Fruit fly (Drosophila melanogaster) whole organism, pupa: ENCODE data around the gene Eip75B.

Experiments used
- CG10348 ChIP-seq: fragments of 200-800 bp; sonication (Bioruptor generic); IDR thresholded peaks from 2 replicates; pipeline ENCODE4 v1.3.6; 2022; ENCODE audit warnings: missing biosample characterization, missing genetic modification characterization
- CG12605 ChIP-seq: fragments of 200-800 bp; sonication (Bioruptor generic); IDR thresholded peaks from 2 replicates; pipeline ENCODE4 v1.3.6; 2022; ENCODE audit warnings: missing biosample characterization, missing genetic modification characterization
- CG13204 ChIP-seq: fragments of 200-800 bp; sonication (Bioruptor generic); optimal IDR thresholded peaks from 2 replicates; lab custom pipeline; 2018; ENCODE audit warnings: missing biosample characterization, mild to moderate bottlenecking, missing genetic modification characterization, moderate library complexity
- CG14655 ChIP-seq: fragments of 200-800 bp; sonication (Bioruptor generic); optimal IDR thresholded peaks from 3 replicates; lab custom pipeline; 2017; ENCODE audit warnings: mild to moderate bottlenecking, missing biosample characterization, missing genetic modification reagents, missing genetic modification characterization
- CG15710 ChIP-seq: fragments of 200-800 bp; sonication (Bioruptor generic); optimal IDR thresholded peaks from 2 replicates; lab custom pipeline; 2018; ENCODE audit warnings: missing biosample characterization, mild to moderate bottlenecking, missing genetic modification characterization, moderate library complexity
- CG17806 ChIP-seq: fragments of 200-800 bp; sonication (Bioruptor generic); optimal IDR thresholded peaks from 2 replicates; lab custom pipeline; 2018; ENCODE audit warnings: missing biosample characterization, mild to moderate bottlenecking, missing genetic modification characterization, moderate library complexity
- CG32121 ChIP-seq: fragments of 200-800 bp; sonication (Bioruptor generic); IDR thresholded peaks from 2 replicates; pipeline ENCODE4 v1.3.6; 2022; ENCODE audit warnings: missing biosample characterization, missing genetic modification characterization
- CG34367 ChIP-seq: fragments of 200-800 bp; sonication (Bioruptor generic); optimal IDR thresholded peaks from 2 replicates; lab custom pipeline; 2018; ENCODE audit warnings: missing biosample characterization, mild to moderate bottlenecking, missing genetic modification characterization
- CG4496 ChIP-seq: fragments of 200-800 bp; sonication (Bioruptor generic); IDR thresholded peaks from 3 replicates; pipeline ENCODE4 v1.3.6; 2022; ENCODE audit warnings: missing biosample characterization, missing genetic modification characterization
- CG8159 ChIP-seq: fragments of 200-800 bp; sonication (Bioruptor generic); optimal IDR thresholded peaks from 3 replicates; lab custom pipeline; 2018; ENCODE audit warnings: missing biosample characterization, mild to moderate bottlenecking, missing genetic modification characterization, moderate library complexity
- CG8301 ChIP-seq: fragments of 200-800 bp; sonication (Bioruptor generic); optimal IDR thresholded peaks from 2 replicates; lab custom pipeline; 2018; ENCODE audit warnings: missing biosample characterization, mild to moderate bottlenecking, missing genetic modification characterization
- CG9948 ChIP-seq: fragments of 200-800 bp; sonication (Bioruptor generic); optimal IDR thresholded peaks from 2 replicates; lab custom pipeline; 2018; ENCODE audit warnings: missing biosample characterization, mild to moderate bottlenecking, missing genetic modification characterization, moderate library complexity
- D1 ChIP-seq: fragments of 200-800 bp; sonication (Bioruptor generic); optimal IDR thresholded peaks from 2 replicates; lab custom pipeline; 2018; ENCODE audit warnings: missing biosample characterization, mild to moderate bottlenecking, missing genetic modification characterization, moderate library complexity
- EcR ChIP-seq: fragments of 200-800 bp; sonication (Bioruptor generic); optimal IDR thresholded peaks from 3 replicates; lab custom pipeline; 2019; ENCODE audit warnings: missing biosample characterization, missing genetic modification characterization, mild to moderate bottlenecking, moderate library complexity, missing genetic modification reagents
- Ets98B ChIP-seq: fragments of 200-800 bp; sonication (Bioruptor generic); IDR thresholded peaks from 2 replicates; pipeline ENCODE4 v1.3.6; 2022; ENCODE audit warnings: missing biosample characterization, missing genetic modification characterization
- Pif1A ChIP-seq: fragments of 200-800 bp; sonication (Bioruptor generic); optimal IDR thresholded peaks from 3 replicates; lab custom pipeline; 2016; ENCODE audit warnings: missing biosample characterization, missing genetic modification characterization
- Pif1B ChIP-seq: fragments of 200-800 bp; sonication (Bioruptor generic); optimal IDR thresholded peaks from 3 replicates; lab custom pipeline; 2016; ENCODE audit warnings: missing biosample characterization, missing genetic modification characterization
- Snoo ChIP-seq: fragments of 200-800 bp; sonication (Bioruptor generic); optimal IDR thresholded peaks from 3 replicates; lab custom pipeline; 2017; ENCODE audit warnings: missing biosample characterization, mild to moderate bottlenecking, missing genetic modification characterization, inconsistent platforms
- fd96Ca ChIP-seq: fragments of 200-800 bp; sonication (Bioruptor generic); IDR thresholded peaks from 3 replicates; pipeline ENCODE4 v1.3.6; 2022; ENCODE audit warnings: missing biosample characterization, missing genetic modification characterization
- gl ChIP-seq: fragments of 200-800 bp; sonication (Bioruptor generic); optimal IDR thresholded peaks from 2 replicates; lab custom pipeline; 2018; ENCODE audit warnings: missing biosample characterization, mild to moderate bottlenecking, missing genetic modification characterization
- rn ChIP-seq: fragments of 200-800 bp; sonication (Bioruptor generic); IDR thresholded peaks from 2 replicates; pipeline ENCODE4 v1.3.6; 2022; ENCODE audit warnings: missing biosample characterization, missing genetic modification characterization

The Eip75B gene

dm6 chr3L:17991014-17991413, 73.5 kb downstream of the Eip75B start:
- TF ChIP-seq gl (tag; lab: Kevin White, UChicago) (no peak), EcR (peak; percentile 70), Pif1A (GFP tag; lab: Kevin White, UChicago) (no peak), rn (no peak)
- TF ChIP-seq, all 21 proteins: peak for 1

DNA sequence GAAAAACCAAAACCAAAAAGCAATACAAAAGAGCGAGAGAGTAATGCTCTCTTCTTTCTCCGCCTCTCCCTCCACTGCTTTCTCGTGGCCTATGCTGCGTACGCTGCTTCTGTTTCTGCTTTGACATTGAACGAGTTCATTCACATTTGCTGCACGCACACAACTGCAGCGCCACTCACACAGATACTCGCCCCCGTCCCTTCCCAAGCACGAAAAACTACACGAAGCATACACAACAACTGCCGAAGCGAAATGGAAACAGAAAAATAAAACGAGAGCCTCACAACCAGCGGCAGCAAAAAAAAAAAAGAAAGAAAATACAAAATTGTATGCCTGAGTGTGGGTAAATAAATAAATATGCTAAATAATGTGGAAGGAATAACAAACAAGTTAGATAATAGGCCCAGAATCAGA, 74.5 kb downstream of the Eip75B start:
- TF ChIP-seq CG10348 (GFP tag; lab: Robert Waterston, UW) (no peak), gl (tag; lab: Kevin White, UChicago) (peak; percentile 61), CG13204 (GFP tag; lab: Kevin White, UChicago) (peak; percentile 70), CG32121 (GFP tag; lab: Robert Waterston, UW) (peak; percentile 57; the same call in 1 of the 2 replicates), D1 (no peak), Pif1B (GFP tag; lab: Kevin White, UChicago) (no peak), CG14655 (GFP tag; lab: Kevin White, UChicago) (peak; percentile 36), CG15710 (tag; lab: Kevin White, UChicago) (peak; percentile 48), rn (no peak), fd96Ca (no peak; the same call in 2 of the 3 replicates), CG34367 (peak; percentile 22), Ets98B (peak; percentile 59; the same call in 1 of the 2 replicates), Snoo (tag; lab: Kevin White, UChicago) (no peak), CG4496 (GFP tag; lab: Robert Waterston, UW) (peak; percentile 64), CG12605 (GFP tag; lab: Robert Waterston, UW) (peak; percentile 74), Pif1A (GFP tag; lab: Kevin White, UChicago) (peak; percentile 50), CG17806 (tag; lab: Kevin White, UChicago) (peak; percentile 18), EcR (peak; percentile 100), CG8301 (tag; lab: Kevin White, UChicago) (no peak), CG9948 (tag; lab: Kevin White, UChicago) (no peak), CG8159 (tag; lab: Kevin White, UChicago) (peak; percentile 45)

DNA sequence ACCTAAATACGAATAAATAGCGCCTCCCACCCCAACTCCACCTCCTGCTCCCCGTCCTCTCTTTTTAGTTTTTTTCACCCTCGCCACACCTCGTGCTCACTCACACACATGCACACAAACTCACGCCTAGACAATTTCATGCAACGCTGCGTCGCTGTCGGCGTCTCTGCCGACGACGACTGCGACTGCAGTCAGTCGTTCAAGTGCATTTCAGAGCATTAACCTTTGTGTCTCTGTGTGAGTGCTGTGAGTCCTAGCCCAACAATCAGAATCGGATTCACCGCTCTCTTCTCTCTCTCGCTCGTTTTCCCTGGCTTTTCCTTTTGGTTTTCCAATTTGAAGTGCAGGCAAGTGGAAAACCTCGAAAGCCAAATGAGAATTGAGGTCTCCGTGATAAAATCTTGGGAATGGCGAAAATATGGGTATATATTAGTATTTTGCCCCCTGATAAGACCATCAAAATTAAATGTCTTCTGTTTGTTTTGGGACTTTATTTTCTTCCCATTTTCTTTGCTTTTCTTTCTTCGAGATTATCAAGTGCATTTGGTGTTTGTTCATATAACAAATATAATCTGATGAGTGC, 75.2 kb downstream of the Eip75B start:
- no peak for TF ChIP-seq D1
- TF ChIP-seq CG12605 (GFP tag; lab: Robert Waterston, UW): 0 out of 2 replicates have a peak, but pooled peaks have one; percentile 29
- TF ChIP-seq Pif1A (GFP tag; lab: Kevin White, UChicago): no peak
- no peak for TF ChIP-seq fd96Ca
- TF ChIP-seq CG8159 (tag; lab: Kevin White, UChicago): no peak
- TF ChIP-seq rn: no peak
- no peak for TF ChIP-seq Pif1B (GFP tag; lab: Kevin White, UChicago)
- no peak for TF ChIP-seq CG32121 (GFP tag; lab: Robert Waterston, UW)
- TF ChIP-seq CG15710 (tag; lab: Kevin White, UChicago): no peak
- TF ChIP-seq gl (tag; lab: Kevin White, UChicago): no peak
- TF ChIP-seq CG8301 (tag; lab: Kevin White, UChicago): no peak
- TF ChIP-seq CG4496 (GFP tag; lab: Robert Waterston, UW): 0 out of 3 replicates have a peak, but pooled peaks have one; percentile 22
- no peak for TF ChIP-seq CG9948 (tag; lab: Kevin White, UChicago)
- peak; percentile 15 for TF ChIP-seq CG13204 (GFP tag; lab: Kevin White, UChicago)
- TF ChIP-seq CG10348 (GFP tag; lab: Robert Waterston, UW): no peak
- peak; percentile 1 for TF ChIP-seq CG14655 (GFP tag; lab: Kevin White, UChicago)
- no peak for TF ChIP-seq Snoo (tag; lab: Kevin White, UChicago)
- peak; percentile 99 for TF ChIP-seq EcR
- no peak for TF ChIP-seq CG34367
- no peak for TF ChIP-seq CG17806 (tag; lab: Kevin White, UChicago)
- peak; percentile 33; the same call in 1 of the 2 replicates for TF ChIP-seq Ets98B

DNA sequence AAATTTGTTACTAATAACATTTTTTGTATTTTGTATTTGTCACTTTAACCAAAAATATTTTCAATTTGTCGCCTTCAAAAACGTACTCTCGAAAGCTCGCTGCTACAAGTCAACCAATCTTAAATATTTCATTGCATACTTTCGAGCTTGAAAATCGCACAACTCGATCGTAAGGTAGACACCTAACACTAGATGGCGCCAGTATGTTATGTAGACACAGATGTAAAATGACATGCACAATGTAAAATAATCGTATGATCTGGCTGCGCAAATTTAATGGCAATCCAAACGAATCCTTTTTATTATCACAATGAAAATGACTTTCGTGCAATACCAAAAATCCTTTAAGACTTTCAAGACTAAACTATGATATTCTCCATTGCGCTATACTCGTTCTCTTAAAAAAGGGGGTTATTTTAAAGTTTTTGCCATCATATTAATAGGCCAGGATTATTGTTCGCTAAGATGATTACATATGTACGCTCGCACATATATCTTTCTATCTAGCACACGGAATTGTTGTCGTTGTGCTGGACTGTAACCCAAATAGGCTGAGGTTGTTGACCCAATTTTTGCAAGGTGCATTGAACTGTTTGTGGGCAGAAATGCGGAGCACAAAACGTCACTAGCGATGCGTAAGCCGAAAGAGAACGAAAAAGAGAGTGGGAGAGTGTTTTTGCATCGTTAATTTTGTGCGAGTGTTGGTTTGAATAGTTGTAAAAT, 76.2 kb downstream of the Eip75B start:
- TF ChIP-seq CG15710 (tag; lab: Kevin White, UChicago) (peak; percentile 26), CG10348 (GFP tag; lab: Robert Waterston, UW) (no peak), CG14655 (GFP tag; lab: Kevin White, UChicago) (peak; percentile 33), CG8159 (tag; lab: Kevin White, UChicago) (no peak), CG17806 (tag; lab: Kevin White, UChicago) (peak; percentile 15), gl (tag; lab: Kevin White, UChicago) (no peak), rn (no peak), CG8301 (tag; lab: Kevin White, UChicago) (no peak), Snoo (tag; lab: Kevin White, UChicago) (peak; percentile 6), D1 (peak; percentile 74), fd96Ca (no peak), CG4496 (GFP tag; lab: Robert Waterston, UW) (0 out of 3 replicates have a peak, but pooled peaks have one; percentile 19), Ets98B (0 out of 2 replicates have a peak, but pooled peaks have one; percentile 9), Pif1A (GFP tag; lab: Kevin White, UChicago) (no peak), CG13204 (GFP tag; lab: Kevin White, UChicago) (no peak), CG12605 (GFP tag; lab: Robert Waterston, UW) (0 out of 2 replicates have a peak, but pooled peaks have one; percentile 2), EcR (peak; percentile 98)
- TF ChIP-seq, all 21 proteins: peak for 9

DNA sequence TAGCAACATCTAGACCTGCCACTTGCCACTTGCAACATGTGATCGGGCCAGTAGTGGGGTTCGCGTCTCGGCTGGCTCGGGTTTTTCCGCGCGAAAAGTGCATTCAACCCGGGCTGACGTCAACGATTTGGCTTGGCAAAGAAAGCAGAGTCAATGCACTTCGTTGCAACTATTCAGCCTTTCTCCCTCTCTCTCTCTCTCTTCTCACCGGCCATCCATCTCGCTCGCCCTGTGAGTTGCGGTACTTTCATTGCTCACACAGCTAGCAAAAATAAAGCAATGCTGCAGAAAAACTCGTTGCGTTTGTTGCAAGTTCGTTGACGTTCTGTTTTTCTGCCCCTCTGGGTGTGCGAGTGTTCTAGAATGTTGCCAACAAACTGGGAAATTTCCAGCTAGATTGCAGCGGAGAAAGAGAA, 78.1 kb downstream of the Eip75B start:
- TF ChIP-seq CG8301 (tag; lab: Kevin White, UChicago) (no peak), Pif1A (GFP tag; lab: Kevin White, UChicago) (no peak), CG10348 (GFP tag; lab: Robert Waterston, UW) (no peak), CG15710 (tag; lab: Kevin White, UChicago) (no peak), Snoo (tag; lab: Kevin White, UChicago) (no peak), Ets98B (peak; percentile 48; the same call in 1 of the 2 replicates), D1 (no peak), CG17806 (tag; lab: Kevin White, UChicago) (no peak), Pif1B (GFP tag; lab: Kevin White, UChicago) (no peak), EcR (peak; percentile 94), fd96Ca (peak; percentile 44; the same call in 1 of the 3 replicates), CG14655 (GFP tag; lab: Kevin White, UChicago) (peak; percentile 7), CG8159 (tag; lab: Kevin White, UChicago) (no peak), CG4496 (GFP tag; lab: Robert Waterston, UW) (peak; percentile 61; the same call in 1 of the 3 replicates), CG13204 (GFP tag; lab: Kevin White, UChicago) (no peak), CG9948 (tag; lab: Kevin White, UChicago) (no peak), rn (no peak), CG34367 (no peak), CG12605 (GFP tag; lab: Robert Waterston, UW) (no peak), CG32121 (GFP tag; lab: Robert Waterston, UW) (peak; percentile 25; the same call in 1 of the 2 replicates), gl (tag; lab: Kevin White, UChicago) (no peak)
